Worm (Caenorhabditis elegans): Measurements from ENCODE around the gene C52E4.12.

Gene C52E4.12

DNA sequence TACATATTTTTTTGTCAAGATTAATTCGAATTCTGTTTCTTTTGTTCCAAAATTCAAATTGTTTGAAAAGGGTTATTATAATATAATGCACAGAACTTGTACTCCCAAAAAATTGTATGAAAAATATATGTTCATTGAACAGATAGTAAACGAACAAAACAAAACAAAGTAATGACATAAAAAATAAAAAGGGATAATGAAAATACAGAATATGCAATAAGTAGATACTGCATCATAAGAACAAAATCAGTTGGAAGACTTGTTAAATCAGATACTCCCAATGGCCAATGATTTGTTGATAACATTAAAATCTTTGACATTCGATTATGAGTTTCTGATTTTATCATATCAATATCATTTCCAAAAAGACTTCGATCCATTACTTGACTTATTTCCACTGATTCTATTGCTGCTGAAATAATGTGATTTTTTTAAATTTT lies 8.6 kb downstream of the C52E4.12 start:
- no peak for TF ChIP-seq efl-1 (optimal IDR thresholded peaks at IDR 0.05)
- TF ChIP-seq efl-1 (GFP tag; optimal IDR thresholded peaks at IDR 0.05 in 1 of 2): peak in 1 of 2 experiments; percentile 73
- TF ChIP-seq nhr-71 (tag; optimal IDR thresholded peaks at IDR 0.05): peak; percentile 14
- TF ChIP-seq swsn-7 (tag; optimal IDR thresholded peaks at IDR 0.05): no peak
- TF ChIP-seq mab-9 (GFP tag; IDR thresholded peaks at IDR 0.05): no peak
- TF ChIP-seq aly-2 (tag; optimal IDR thresholded peaks at IDR 0.05): peak; percentile 71
- peak; percentile 18 for TF ChIP-seq elt-2 (tag; optimal IDR thresholded peaks at IDR 0.05)

DNA sequence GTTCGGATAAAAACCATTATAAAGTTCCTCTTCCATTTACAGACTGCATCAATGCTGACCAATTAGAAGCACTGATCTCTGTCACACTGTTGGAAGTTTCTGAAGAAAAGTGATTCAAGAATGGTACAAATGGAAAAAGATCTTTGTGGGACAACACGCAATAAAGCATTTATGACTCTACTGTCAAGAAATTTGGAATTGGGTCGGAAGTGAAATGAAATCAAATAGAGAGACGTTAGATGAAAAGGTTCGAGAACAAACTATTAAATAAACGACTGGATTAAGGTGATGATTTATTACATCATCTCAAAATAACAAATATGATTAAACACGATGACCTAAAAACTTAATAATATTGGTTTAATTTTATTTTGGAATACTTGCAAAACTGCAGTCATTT lies 10.5 kb downstream of the C52E4.12 start, which contains the start of gene F57F5.3:
F57F5.3 (minus strand) TSS at position 101 of the 400 bp plus-strand sequence.
- TF ChIP-seq lin-14 (GFP tag; optimal IDR thresholded peaks at IDR 0.05) (no peak), zip-4 (GFP tag; optimal IDR thresholded peaks at IDR 0.05) (no peak), efl-1 (optimal IDR thresholded peaks at IDR 0.05) (no peak), efl-1 (GFP tag; optimal IDR thresholded peaks at IDR 0.05 in 1 of 2) (no peak), ceh-8 (GFP tag; optimal IDR thresholded peaks at IDR 0.05) (no peak), fkh-8 (tag; optimal IDR thresholded peaks at IDR 0.05) (no peak), unc-30 (tag; optimal IDR thresholded peaks at IDR 0.05) (no peak), zag-1 (tag; optimal IDR thresholded peaks at IDR 0.05) (no peak), rnt-1 (tag; optimal IDR thresholded peaks at IDR 0.05) (no peak), C34B4.2 (tag; optimal IDR thresholded peaks at IDR 0.05) (no peak), ceh-63 (GFP tag; optimal IDR thresholded peaks at IDR 0.05) (no peak)

DNA sequence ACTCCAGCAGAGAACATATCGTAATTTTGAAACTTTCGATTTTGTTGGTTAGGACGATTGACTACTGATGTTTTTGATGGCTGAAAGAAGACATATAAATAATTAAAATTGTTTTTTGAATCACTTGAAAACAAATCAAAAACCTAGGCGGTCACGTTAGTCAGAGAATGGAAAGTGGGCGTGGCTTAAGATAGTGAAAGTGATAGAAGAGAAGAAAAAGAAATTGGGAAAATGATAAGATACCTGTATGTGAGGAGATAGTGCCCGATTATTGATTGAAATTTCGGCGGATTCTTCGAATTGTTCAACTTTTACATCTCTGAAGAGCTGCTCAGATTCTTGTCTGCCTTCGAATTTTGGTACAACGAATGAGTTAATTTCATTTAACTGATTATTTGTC lies 15.7 kb downstream of the C52E4.12 start:
- TF ChIP-seq unc-86 (tag; optimal IDR thresholded peaks at IDR 0.05) (no peak), nhr-71 (tag; optimal IDR thresholded peaks at IDR 0.05) (peak; percentile 22), swsn-7 (tag; optimal IDR thresholded peaks at IDR 0.05) (no peak), blmp-1 (tag; optimal IDR thresholded peaks at IDR 0.05) (peak; percentile 97), mep-1 (tag; optimal IDR thresholded peaks at IDR 0.05) (no peak), lin-14 (GFP tag; optimal IDR thresholded peaks at IDR 0.05) (peak; percentile 11), skn-1 (tag; optimal IDR thresholded peaks at IDR 0.05) (no peak), elt-3 (tag; optimal IDR thresholded peaks at IDR 0.05) (peak in 5 of 6 experiments; percentile 49 to 94 (median 71)), C16A3.4 (tag; optimal IDR thresholded peaks at IDR 0.05) (no peak), lir-3 (tag; optimal IDR thresholded peaks at IDR 0.05; ENCODE audit: poor library complexity) (no peak), ceh-8 (GFP tag; optimal IDR thresholded peaks at IDR 0.05) (no peak), lin-35 (GFP tag; optimal IDR thresholded peaks at IDR 0.05) (peak in 1 of 2 experiments; percentile 2), nhr-84 (tag; optimal IDR thresholded peaks at IDR 0.05) (no peak), nhr-20 (tag; optimal IDR thresholded peaks at IDR 0.05) (peak; percentile 14), tbx-2 (tag; optimal IDR thresholded peaks at IDR 0.05) (no peak), xbp-1 (tag; optimal IDR thresholded peaks at IDR 0.05) (no peak), aha-1 (tag; optimal IDR thresholded peaks at IDR 0.05) (no peak), snu-23 (GFP tag; optimal IDR thresholded peaks at IDR 0.05) (peak; percentile 10), lin-39 (tag; optimal IDR thresholded peaks at IDR 0.05) (no peak), nhr-85 (tag) (peak; percentile 53), unc-98 (GFP tag; IDR thresholded peaks at IDR 0.05) (no peak), sox-4 (tag; optimal IDR thresholded peaks at IDR 0.05) (no peak), lin-15B (tag; optimal IDR thresholded peaks at IDR 0.05) (no peak), efl-1 (optimal IDR thresholded peaks at IDR 0.05) (no peak), efl-1 (GFP tag; optimal IDR thresholded peaks at IDR 0.05 in 1 of 2) (peak in 1 of 2 experiments; percentile 86)

DNA sequence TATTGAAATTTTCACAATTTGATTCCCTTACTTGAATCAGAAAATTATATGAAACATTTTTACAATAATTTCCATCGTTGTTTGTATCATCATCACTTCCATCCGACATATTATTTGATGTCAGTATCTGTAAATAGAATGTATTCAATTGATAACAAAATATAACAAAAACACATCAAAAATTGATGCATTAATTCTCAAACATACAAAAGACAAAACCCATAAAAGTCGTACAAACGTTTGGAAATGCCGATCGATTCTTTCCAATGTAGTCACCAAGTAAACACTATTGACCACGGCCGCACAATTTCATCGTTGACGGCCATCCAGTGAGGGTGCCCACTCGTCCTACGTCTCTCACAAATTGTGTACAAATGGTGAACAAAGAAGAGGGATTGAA lies 17.3 kb downstream of the C52E4.12 start, which contains the start of gene add-2:
add-2 (minus strand) TSS at position 109 of the 400 bp plus-strand sequence.
- TF ChIP-seq elt-2 (tag; optimal IDR thresholded peaks at IDR 0.05): peak; percentile 55
- TF ChIP-seq unc-62 (GFP tag; optimal IDR thresholded peaks at IDR 0.05): no peak
- no peak for TF ChIP-seq zip-4 (GFP tag; optimal IDR thresholded peaks at IDR 0.05)
- no peak for TF ChIP-seq nhr-47 (tag; optimal IDR thresholded peaks at IDR 0.05)
- no peak for TF ChIP-seq egl-27 (tag; optimal IDR thresholded peaks at IDR 0.05)
